Worm (Caenorhabditis elegans): ENCODE results near the gene F59E12.1.

The F59E12.1 gene

ce11 chrII:5605538-5605945, 48.8 kb upstream of the F59E12.1 start (continued):
- TF ChIP-seq dmd-9 (GFP tag; IDR thresholded peaks at IDR 0.05) = no peak
- TF ChIP-seq lin-15B (tag; optimal IDR thresholded peaks at IDR 0.05) = no peak
- no peak for TF ChIP-seq T20F7.1 (GFP tag; optimal IDR thresholded peaks at IDR 0.05)
- no peak for TF ChIP-seq pha-4 (GFP tag; IDR thresholded peaks at IDR 0.05)
- TF ChIP-seq pha-4 (tag; optimal IDR thresholded peaks at IDR 0.05) = no peak
- TF ChIP-seq F49E8.2 (tag; optimal IDR thresholded peaks at IDR 0.05; ENCODE audit: borderline replicate concordance) = no peak
- TF ChIP-seq hlh-30 (tag; optimal IDR thresholded peaks at IDR 0.05; ENCODE audit: insufficient read depth) = no peak
- TF ChIP-seq ztf-11 (tag; optimal IDR thresholded peaks at IDR 0.05) = no peak
- TF ChIP-seq lin-1 (GFP tag; IDR thresholded peaks at IDR 0.05) = no peak
- no peak for TF ChIP-seq ceh-20 (GFP tag; IDR thresholded peaks at IDR 0.05)
- no peak for TF ChIP-seq unc-39 (tag; optimal IDR thresholded peaks at IDR 0.05)
- TF ChIP-seq nhr-42 (GFP tag; IDR thresholded peaks at IDR 0.05) = no peak
- TF ChIP-seq zip-11 (GFP tag; IDR thresholded peaks at IDR 0.05) = no peak
- TF ChIP-seq ceh-44 (GFP tag; IDR thresholded peaks at IDR 0.05) = no peak
- TF ChIP-seq nhr-76 (tag; optimal IDR thresholded peaks at IDR 0.05) = peak; percentile 51
- no peak for TF ChIP-seq nhr-11 (tag; optimal IDR thresholded peaks at IDR 0.05)
- peak; percentile 90 for TF ChIP-seq hlh-11 (tag; optimal IDR thresholded peaks at IDR 0.05)
- no peak for TF ChIP-seq rbr-2 (tag; optimal IDR thresholded peaks at IDR 0.05)
- TF ChIP-seq F10B5.3 (tag; optimal IDR thresholded peaks at IDR 0.05) = no peak
- TF ChIP-seq F26F4.8 (GFP tag; conservative IDR thresholded peaks at IDR 0.05) = no peak
- TF ChIP-seq aha-1 (tag) = peak; percentile 98
- TF ChIP-seq aly-2 (tag; optimal IDR thresholded peaks at IDR 0.05) = no peak
- peak; percentile 21 for TF ChIP-seq ceh-28 (tag; optimal IDR thresholded peaks at IDR 0.05)
- TF ChIP-seq snpc-4 (tag; optimal IDR thresholded peaks at IDR 0.05) = no peak
- TF ChIP-seq ctbp-1 (GFP tag; IDR thresholded peaks at IDR 0.05) = no peak
- TF ChIP-seq fos-1 (tag; optimal IDR thresholded peaks at IDR 0.05) = no peak
- TF ChIP-seq daf-16 (GFP tag; optimal IDR thresholded peaks at IDR 0.05) = no peak
- peak; percentile 60 for TF ChIP-seq daf-16 (tag; optimal IDR thresholded peaks at IDR 0.05)
- TF ChIP-seq F37D6.2 (tag; optimal IDR thresholded peaks at IDR 0.05) = no peak
- TF ChIP-seq mep-1 (tag; optimal IDR thresholded peaks at IDR 0.05) = peak; percentile 72
- TF ChIP-seq unc-62 (GFP tag; optimal IDR thresholded peaks at IDR 0.05 in 1 of 2) = peak in 1 of 2 experiments; percentile 98
- no peak for TF ChIP-seq unc-62 (tag; optimal IDR thresholded peaks at IDR 0.05)
- no peak for TF ChIP-seq nhr-41 (GFP tag; IDR thresholded peaks at IDR 0.05)
- no peak for TF ChIP-seq Y5F2A.4 (GFP tag; optimal IDR thresholded peaks at IDR 0.05)
- TF ChIP-seq vab-7 (GFP tag; IDR thresholded peaks at IDR 0.05) = no peak
- no peak for TF ChIP-seq madf-5 (GFP tag; IDR thresholded peaks at IDR 0.05)
- TF ChIP-seq nhr-25 (tag; optimal IDR thresholded peaks at IDR 0.05; ENCODE audit: borderline replicate concordance, insufficient read depth) = no peak
- no peak for TF ChIP-seq nhr-102 (tag; optimal IDR thresholded peaks at IDR 0.05)
- peak; percentile 91 for TF ChIP-seq nhr-48 (tag; optimal IDR thresholded peaks at IDR 0.05)
- peak; percentile 86 for TF ChIP-seq nhr-10 (tag; optimal IDR thresholded peaks at IDR 0.05)
- TF ChIP-seq hmg-1.1 (GFP tag; IDR thresholded peaks at IDR 0.05) = no peak
- TF ChIP-seq mxl-2 (GFP tag; conservative IDR thresholded peaks at IDR 0.05) = no peak
- no peak for TF ChIP-seq spr-1 (tag; optimal IDR thresholded peaks at IDR 0.05)
- TF ChIP-seq snpc-1.2 (GFP tag; IDR thresholded peaks at IDR 0.05) = no peak
- no peak for TF ChIP-seq ces-1 (GFP tag; optimal IDR thresholded peaks at IDR 0.05)
- TF ChIP-seq hif-1 (tag; optimal IDR thresholded peaks at IDR 0.05) = no peak
- TF ChIP-seq nhr-237 (tag; optimal IDR thresholded peaks at IDR 0.05) = peak; percentile 21
- no peak for TF ChIP-seq nhr-111 (GFP tag; optimal IDR thresholded peaks at IDR 0.05)
- no peak for TF ChIP-seq daf-12 (tag; optimal IDR thresholded peaks at IDR 0.05)
- no peak for TF ChIP-seq dmd-8 (GFP tag; IDR thresholded peaks at IDR 0.05)
- TF ChIP-seq tra-1 (GFP tag; IDR thresholded peaks at IDR 0.05) = 0 out of 2 replicates have a peak, but pooled peaks have one; percentile 5
- TF ChIP-seq mdl-1 (tag; optimal IDR thresholded peaks at IDR 0.05) = peak; percentile 27 to 84
- TF ChIP-seq sdz-12 (GFP tag; optimal IDR thresholded peaks at IDR 0.05) = no peak
